Worm (Caenorhabditis elegans): Measurements from ENCODE around the gene rack-1.

rack-1 gene

DNA sequence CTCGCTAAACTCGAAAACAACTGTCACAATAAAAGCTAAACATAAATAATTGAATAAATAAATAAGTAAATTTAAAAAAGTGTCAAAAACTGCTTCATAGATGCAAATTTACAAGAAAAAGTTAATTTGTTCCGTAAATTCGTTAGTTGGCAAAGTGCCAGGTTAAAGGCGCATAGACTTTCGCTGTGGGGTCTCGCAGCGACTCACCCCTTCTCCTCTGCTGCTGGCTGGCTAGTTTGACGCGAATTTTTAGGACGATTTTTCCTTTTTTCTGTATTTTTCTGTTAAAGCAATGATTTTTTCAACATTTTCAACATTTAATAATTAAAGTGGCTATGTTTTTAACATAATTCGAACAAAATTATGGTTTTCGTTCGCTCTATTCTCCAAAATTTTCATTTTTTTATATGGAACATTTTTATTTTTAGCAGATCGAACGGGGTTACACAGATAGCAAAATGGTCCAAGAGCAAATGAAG lies at the start of gene rack-1:
Gene rack-1, plus strand, starts transcription at position 429 of the 479 bp plus-strand sequence.
- TF ChIP-seq B0310.2 (tag; optimal IDR thresholded peaks at IDR 0.05) (no peak), F13C5.2 (tag; optimal IDR thresholded peaks at IDR 0.05) (no peak), tra-4 (tag; optimal IDR thresholded peaks at IDR 0.05) (no peak), ama-1 (optimal IDR thresholded peaks at IDR 0.05) (no peak), sea-1 (GFP tag; conservative IDR thresholded peaks at IDR 0.05) (no peak)

DNA sequence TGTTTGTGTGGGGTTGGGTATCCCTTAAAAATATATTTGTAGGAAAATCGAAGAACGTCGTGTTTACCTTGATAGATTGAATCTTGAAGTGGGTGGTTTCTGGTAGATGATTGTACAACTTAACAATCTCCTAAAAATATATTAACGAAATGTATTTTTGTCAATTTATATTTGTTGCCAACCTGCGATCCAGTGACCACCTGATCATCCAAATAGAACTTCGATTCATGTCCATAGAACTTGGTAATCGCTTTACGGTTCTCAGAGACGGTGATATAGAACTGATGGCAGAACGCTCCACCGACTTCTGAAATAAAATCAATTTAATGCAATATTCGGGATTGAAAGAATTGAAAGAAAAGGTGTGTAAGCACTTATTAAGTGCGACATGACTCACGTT lies 48.0 kb upstream of the rack-1 start:
- no peak for TF ChIP-seq B0310.2 (tag; optimal IDR thresholded peaks at IDR 0.05)
- no peak for TF ChIP-seq hmbx-1 (tag; optimal IDR thresholded peaks at IDR 0.05)
- no peak for TF ChIP-seq F13C5.2 (tag; optimal IDR thresholded peaks at IDR 0.05)
- TF ChIP-seq hmg-4 (GFP tag; optimal IDR thresholded peaks at IDR 0.05), result no peak
- TF ChIP-seq scrt-1 (GFP tag; IDR thresholded peaks at IDR 0.05), result no peak
- TF ChIP-seq ceh-13 (GFP tag; optimal IDR thresholded peaks at IDR 0.05), result no peak

DNA sequence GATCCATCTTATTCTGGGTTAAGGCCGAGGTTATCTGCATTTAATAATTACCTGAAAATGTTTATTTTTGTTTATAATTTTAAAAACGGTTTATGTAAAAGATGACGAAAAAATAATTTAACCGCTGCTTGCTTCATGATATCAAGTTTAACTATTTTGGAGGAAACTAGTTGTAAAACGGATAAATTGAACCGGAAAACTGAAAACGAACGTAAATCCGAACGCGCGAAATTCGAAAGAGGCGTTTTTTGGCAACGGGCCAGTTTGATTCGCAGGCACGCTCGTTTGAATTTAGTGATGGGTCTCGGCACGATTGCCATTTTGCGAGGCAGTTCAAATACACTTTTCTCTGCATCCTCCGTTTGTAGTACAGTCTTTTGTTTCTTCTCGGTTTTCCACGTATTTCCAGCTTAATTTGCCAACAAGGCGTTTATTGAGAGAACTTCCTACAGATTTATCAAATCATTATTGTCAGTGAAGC lies 47.5 kb upstream of the rack-1 start, which contains the start of the genes gtbp-1 and K08F4.3:
Gene gtbp-1, minus strand, starts transcription at position 51 of the 481 bp plus-strand sequence.
Gene K08F4.3, plus strand, starts transcription at position 352 of the 481 bp plus-strand sequence.
- TF ChIP-seq tbx-37 (GFP tag; conservative IDR thresholded peaks at IDR 0.05), result no peak
- TF ChIP-seq ets-7 (tag; optimal IDR thresholded peaks at IDR 0.05), result no peak
- TF ChIP-seq aly-1 (tag; optimal IDR thresholded peaks at IDR 0.05), result no peak
- no peak for TF ChIP-seq hmbx-1 (tag; optimal IDR thresholded peaks at IDR 0.05)
- no peak for TF ChIP-seq hnd-1 (tag; optimal IDR thresholded peaks at IDR 0.05)
- no peak for TF ChIP-seq flt-1 (GFP tag; IDR thresholded peaks at IDR 0.05)
- TF ChIP-seq ama-1 (optimal IDR thresholded peaks at IDR 0.05), result no peak
- TF ChIP-seq hmg-4 (GFP tag; optimal IDR thresholded peaks at IDR 0.05), result no peak
- no peak for TF ChIP-seq tbx-11 (GFP tag; IDR thresholded peaks at IDR 0.05)
- no peak for TF ChIP-seq ceh-36 (tag; optimal IDR thresholded peaks at IDR 0.05)

DNA sequence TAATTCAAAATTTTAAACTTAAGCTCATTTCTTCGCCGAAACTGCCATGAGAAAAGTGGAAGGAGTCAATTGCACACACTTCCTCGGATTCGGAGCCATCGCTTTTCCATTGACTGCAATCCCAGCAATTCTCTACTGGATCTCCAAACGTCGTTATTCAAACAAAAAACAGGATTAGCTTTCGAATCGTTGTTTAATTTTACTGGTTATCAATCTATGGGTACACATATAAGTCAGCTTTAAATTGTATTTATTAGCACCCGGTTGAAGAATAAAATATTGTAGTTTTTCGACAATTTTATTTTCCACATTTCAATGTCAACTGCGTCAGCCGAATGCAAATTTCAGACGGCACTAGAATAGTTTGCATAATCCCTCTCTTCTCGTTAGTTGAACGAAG lies 46.5 kb upstream of the rack-1 start, which contains the start of gene glt-3:
Gene glt-3, plus strand, starts transcription at position 301 of the 400 bp plus-strand sequence.
- TF ChIP-seq tbx-37 (GFP tag; conservative IDR thresholded peaks at IDR 0.05) (no peak), aly-1 (tag; optimal IDR thresholded peaks at IDR 0.05) (no peak), F13C5.2 (tag; optimal IDR thresholded peaks at IDR 0.05) (no peak), ceh-36 (tag; optimal IDR thresholded peaks at IDR 0.05) (no peak), tra-4 (tag; optimal IDR thresholded peaks at IDR 0.05) (no peak), hmbx-1 (tag; optimal IDR thresholded peaks at IDR 0.05) (no peak), hnd-1 (tag; optimal IDR thresholded peaks at IDR 0.05) (no peak), scrt-1 (GFP tag; IDR thresholded peaks at IDR 0.05) (no peak), B0310.2 (tag; optimal IDR thresholded peaks at IDR 0.05) (no peak), ets-7 (tag; optimal IDR thresholded peaks at IDR 0.05) (no peak), tbx-11 (GFP tag; IDR thresholded peaks at IDR 0.05) (no peak), pes-1 (GFP tag; IDR thresholded peaks at IDR 0.05) (no peak), ceh-13 (GFP tag; optimal IDR thresholded peaks at IDR 0.05) (no peak), sea-1 (GFP tag; conservative IDR thresholded peaks at IDR 0.05) (no peak), ama-1 (optimal IDR thresholded peaks at IDR 0.05) (no peak), hmg-4 (GFP tag; optimal IDR thresholded peaks at IDR 0.05) (no peak), flt-1 (GFP tag; IDR thresholded peaks at IDR 0.05) (no peak)

DNA sequence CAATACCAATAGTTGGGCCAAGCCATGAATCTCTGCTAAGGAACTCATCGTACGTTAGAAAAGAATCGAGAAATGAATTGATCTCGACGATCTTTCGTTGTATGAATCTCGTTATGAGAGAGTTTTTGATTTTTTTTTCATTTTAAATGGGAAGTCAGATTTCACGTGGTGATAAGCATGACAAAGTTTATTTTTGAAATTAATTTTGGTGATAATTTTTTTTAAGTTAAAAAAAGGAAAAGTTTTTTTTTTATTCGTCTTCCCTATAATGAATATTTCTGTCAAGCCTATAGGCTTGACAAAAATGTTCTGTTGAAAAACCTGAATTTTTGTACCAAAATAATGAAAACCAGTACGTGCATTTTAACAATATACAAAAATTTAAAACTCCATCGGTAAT lies 40.7 kb upstream of the rack-1 start, which contains the start of gene K08F4.5:
Gene K08F4.5, minus strand, starts transcription at position 101 of the 400 bp plus-strand sequence.
- TF ChIP-seq ceh-36 (tag; optimal IDR thresholded peaks at IDR 0.05) (no peak), hnd-1 (tag; optimal IDR thresholded peaks at IDR 0.05) (no peak), pes-1 (GFP tag; IDR thresholded peaks at IDR 0.05) (no peak), tbx-37 (GFP tag; conservative IDR thresholded peaks at IDR 0.05) (no peak), B0310.2 (tag; optimal IDR thresholded peaks at IDR 0.05) (no peak), aly-1 (tag; optimal IDR thresholded peaks at IDR 0.05) (no peak), flt-1 (GFP tag; IDR thresholded peaks at IDR 0.05) (no peak), tbx-11 (GFP tag; IDR thresholded peaks at IDR 0.05) (no peak), tra-4 (tag; optimal IDR thresholded peaks at IDR 0.05) (no peak), hmg-4 (GFP tag; optimal IDR thresholded peaks at IDR 0.05) (no peak)

DNA sequence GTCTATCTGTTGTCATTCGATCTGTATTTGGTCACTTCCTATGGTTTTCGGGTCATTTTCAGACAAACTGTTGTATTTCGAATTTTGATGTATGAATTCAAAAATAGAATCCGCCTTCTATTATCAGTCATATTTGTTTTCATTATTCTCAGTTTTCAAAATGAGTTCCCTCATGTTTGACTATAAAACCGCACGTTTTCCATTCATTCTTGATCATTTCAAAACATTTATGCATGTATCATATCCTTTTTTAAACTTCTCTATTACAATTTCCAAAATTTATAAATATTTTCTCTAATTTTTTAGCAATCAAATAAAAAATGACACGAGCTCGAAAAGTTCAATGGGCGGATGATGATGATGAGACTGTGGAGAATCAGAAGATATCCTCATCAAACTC lies 38.7 kb upstream of the rack-1 start, which contains the start of gene K08F4.12:
Gene K08F4.12, plus strand, starts transcription at position 301 of the 400 bp plus-strand sequence.
- no peak for TF ChIP-seq scrt-1 (GFP tag; IDR thresholded peaks at IDR 0.05)
- TF ChIP-seq hmbx-1 (tag; optimal IDR thresholded peaks at IDR 0.05), result no peak
- no peak for TF ChIP-seq tbx-11 (GFP tag; IDR thresholded peaks at IDR 0.05)
- TF ChIP-seq ceh-13 (GFP tag; optimal IDR thresholded peaks at IDR 0.05), result no peak
- no peak for TF ChIP-seq B0310.2 (tag; optimal IDR thresholded peaks at IDR 0.05)
- TF ChIP-seq ceh-36 (tag; optimal IDR thresholded peaks at IDR 0.05), result no peak
- TF ChIP-seq ets-7 (tag; optimal IDR thresholded peaks at IDR 0.05), result no peak
- no peak for TF ChIP-seq pes-1 (GFP tag; IDR thresholded peaks at IDR 0.05)

DNA sequence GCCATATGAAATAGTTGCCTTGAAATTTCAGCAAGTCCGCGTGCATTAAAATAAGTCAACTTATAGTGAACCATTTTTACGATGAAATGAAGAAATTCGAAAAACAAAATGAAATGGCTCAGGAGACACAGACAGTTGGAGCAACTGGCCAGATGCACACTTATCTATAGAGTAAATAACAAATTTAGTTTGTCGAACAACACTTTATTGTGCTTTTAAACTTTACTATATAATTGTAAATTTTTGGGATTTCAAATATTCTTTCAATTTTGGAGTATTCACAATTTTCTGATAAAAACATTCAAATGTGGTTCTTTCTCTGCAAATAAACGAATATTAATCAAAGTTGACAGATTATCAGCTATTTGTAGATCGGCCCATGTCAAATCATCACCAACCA lies 36.3 kb upstream of the rack-1 start, which contains the start of gene gst-3:
Gene gst-3, minus strand, starts transcription at position 101 of the 400 bp plus-strand sequence.
- no peak for TF ChIP-seq flt-1 (GFP tag; IDR thresholded peaks at IDR 0.05)
- no peak for TF ChIP-seq pes-1 (GFP tag; IDR thresholded peaks at IDR 0.05)
- no peak for TF ChIP-seq tbx-37 (GFP tag; conservative IDR thresholded peaks at IDR 0.05)
- TF ChIP-seq ets-7 (tag; optimal IDR thresholded peaks at IDR 0.05), result no peak
- no peak for TF ChIP-seq ceh-13 (GFP tag; optimal IDR thresholded peaks at IDR 0.05)
- TF ChIP-seq F13C5.2 (tag; optimal IDR thresholded peaks at IDR 0.05), result no peak
- TF ChIP-seq hmbx-1 (tag; optimal IDR thresholded peaks at IDR 0.05), result no peak
- TF ChIP-seq aly-1 (tag; optimal IDR thresholded peaks at IDR 0.05), result no peak
- TF ChIP-seq sea-1 (GFP tag; conservative IDR thresholded peaks at IDR 0.05), result no peak
- TF ChIP-seq B0310.2 (tag; optimal IDR thresholded peaks at IDR 0.05), result no peak
- TF ChIP-seq tra-4 (tag; optimal IDR thresholded peaks at IDR 0.05), result no peak
- no peak for TF ChIP-seq ama-1 (optimal IDR thresholded peaks at IDR 0.05)
- no peak for TF ChIP-seq hmg-4 (GFP tag; optimal IDR thresholded peaks at IDR 0.05)
- no peak for TF ChIP-seq scrt-1 (GFP tag; IDR thresholded peaks at IDR 0.05)
- no peak for TF ChIP-seq ceh-36 (tag; optimal IDR thresholded peaks at IDR 0.05)
- no peak for TF ChIP-seq hnd-1 (tag; optimal IDR thresholded peaks at IDR 0.05)
- no peak for TF ChIP-seq tbx-11 (GFP tag; IDR thresholded peaks at IDR 0.05)

All from whole organism, early embryonic.